Fruit fly (Drosophila melanogaster) Kc167 (cell line): ENCODE data around the gene CG43346.

ENCODE experiments used
- h ChIP-seq: fragments of >200 bp; optimal IDR thresholded peaks from 3 replicates; lab custom pipeline; 2018; ENCODE audit warnings: missing external identifiers
- insv ChIP-seq: fragments of >200 bp; optimal IDR thresholded peaks from 3 replicates; lab custom pipeline; 2018; ENCODE audit warnings: missing external identifiers

- TF ChIP-seq h (lab: Kevin White, UChicago) (no peak), insv (lab: Kevin White, UChicago) (no peak)
These were observed at the start of gene CG43346, which contains the start of the genes mAcon1 and CG43345 for dm6 chr2L:21168295-21169159.
